Fruit fly (Drosophila melanogaster) whole organism, larva: Measurements from ENCODE around the gene CG10584.

Source experiments
- noc ChIP-seq: fragments of 200-800 bp; sonication (Bioruptor generic); optimal IDR thresholded peaks from 3 replicates; lab custom pipeline; 2019; ENCODE audit warnings: missing biosample characterization, mild to moderate bottlenecking, missing genetic modification characterization, moderate library complexity

CG10584 gene

DNA sequence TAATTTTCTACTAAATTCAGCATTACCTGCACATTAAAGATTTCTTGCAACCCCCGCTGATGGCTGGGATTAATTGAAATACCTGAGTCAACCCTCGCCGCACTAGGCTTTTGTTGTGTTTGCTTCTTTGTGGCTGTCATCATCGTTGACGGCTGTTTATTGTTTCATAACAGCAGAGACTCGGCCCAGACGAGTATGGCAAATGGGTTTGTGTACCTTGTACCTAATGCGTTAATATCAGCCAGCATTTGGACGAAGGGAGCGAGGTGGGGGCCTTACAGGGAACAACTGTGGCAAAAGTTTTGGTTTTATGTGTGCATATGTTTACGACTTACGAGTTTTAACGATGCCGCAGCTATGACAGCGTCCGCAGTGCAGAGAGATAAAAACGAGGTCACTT, 24.7 kb upstream of the CG10584 start:
- no peak for TF ChIP-seq noc (tag; lab: Kevin White, UChicago)

DNA sequence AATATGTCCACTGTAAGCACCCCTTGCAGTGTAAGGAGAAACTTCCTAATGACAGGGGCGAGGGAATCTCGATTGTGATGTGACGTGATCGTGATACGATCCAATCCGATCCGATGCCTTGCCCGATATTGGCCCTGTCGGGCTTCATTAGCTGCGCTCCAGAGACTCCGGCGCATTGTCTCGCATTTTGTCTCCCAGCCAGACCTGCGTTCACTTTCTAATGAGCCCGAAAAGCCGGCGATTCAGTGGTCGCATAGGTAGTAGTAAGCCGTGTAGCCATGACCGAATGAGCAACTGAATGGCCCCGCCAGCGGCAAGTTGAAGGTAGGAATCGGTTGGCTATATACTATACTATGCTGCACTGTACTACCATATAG, 23.7 kb upstream of the CG10584 start:
- no peak for TF ChIP-seq noc (tag; lab: Kevin White, UChicago)

DNA sequence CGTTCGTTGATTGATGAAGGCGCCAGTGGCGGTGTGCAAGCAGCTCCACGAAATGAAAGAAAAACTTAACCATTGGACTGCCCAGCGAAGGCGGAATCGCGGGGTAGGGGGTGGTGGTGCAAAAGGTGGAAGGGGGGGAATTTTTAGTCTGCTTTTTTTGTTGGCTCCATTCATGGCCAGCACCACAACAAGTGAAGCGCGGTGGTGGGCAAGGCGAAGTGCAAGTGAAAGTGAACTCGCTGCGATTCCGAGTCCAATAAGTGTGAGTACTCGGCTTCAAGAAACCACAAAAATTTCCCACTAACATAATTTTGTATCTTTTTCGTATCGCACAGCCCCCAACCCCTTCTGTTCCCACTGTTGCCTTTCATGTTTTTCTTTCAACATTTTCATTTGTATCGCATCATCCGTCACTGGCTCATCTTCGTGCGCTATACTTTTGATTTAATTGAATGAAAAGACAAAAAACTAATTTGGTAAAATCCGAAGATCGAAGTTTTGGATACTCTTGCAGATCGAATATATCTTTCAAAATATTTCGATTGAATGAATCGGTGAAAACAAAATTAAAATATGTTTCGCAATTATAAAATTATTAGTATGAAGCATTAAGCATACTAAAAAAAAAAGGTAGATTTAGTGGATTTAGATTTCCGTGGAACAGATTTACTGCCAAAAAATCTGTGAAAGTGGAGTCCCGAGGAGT, 23.2 kb upstream of the CG10584 start:
- no peak for TF ChIP-seq noc (tag; lab: Kevin White, UChicago)

DNA sequence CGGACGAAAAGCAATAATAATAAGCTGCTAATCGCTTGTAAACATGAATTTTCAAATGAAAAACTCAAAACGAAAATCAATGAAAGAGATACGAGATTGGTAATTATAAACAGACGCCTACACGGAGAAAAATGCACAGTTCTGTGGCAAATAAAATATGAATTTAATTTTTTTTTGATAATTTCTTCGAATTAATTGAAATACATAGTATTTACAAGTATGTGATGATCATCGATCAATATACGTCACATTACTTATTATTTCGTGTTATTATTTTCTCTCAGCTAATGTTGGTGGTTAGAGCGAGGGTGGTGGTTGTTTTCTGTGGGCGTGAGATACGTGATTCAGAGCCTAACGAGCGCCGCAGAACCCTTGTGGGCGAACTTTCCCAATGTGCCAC, 22.6 kb upstream of the CG10584 start:
- no peak for TF ChIP-seq noc (tag; lab: Kevin White, UChicago)

DNA sequence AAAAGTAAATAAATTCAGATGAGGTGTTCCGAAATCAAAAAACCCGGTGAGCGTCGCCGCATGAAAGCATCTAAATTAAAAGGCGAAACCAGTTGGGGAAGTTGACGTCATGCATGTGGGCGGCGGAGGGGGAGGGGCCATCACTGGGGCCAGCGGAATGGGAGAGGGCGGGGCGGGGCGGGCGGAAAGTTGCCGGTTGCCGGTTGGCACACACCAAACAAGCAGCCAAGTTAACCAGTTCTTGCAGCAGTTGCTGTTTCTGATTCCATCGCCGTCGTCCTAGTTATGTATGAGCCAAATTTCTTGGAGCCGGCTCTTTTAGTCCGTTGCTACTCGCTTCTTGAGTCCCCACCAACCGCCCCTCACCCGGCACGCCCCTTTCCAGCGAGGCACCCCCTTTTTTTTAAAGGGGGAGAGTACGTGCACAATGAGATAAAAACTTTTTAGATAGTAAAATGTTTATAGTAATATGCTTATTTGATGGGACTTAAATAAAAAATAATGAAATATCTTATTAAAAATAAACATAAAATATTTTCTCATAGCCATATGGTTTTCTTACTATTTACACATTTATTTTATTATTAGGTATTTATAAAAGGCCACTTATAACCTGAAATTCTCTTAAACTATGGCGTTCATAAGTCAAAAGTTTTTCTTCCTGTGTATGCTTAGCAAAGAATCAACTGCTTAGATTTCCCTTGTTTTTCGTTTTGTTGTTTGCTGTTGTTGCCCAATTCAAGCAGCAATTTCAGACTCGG, 21.2 kb upstream of the CG10584 start:
- TF ChIP-seq noc (tag; lab: Kevin White, UChicago) = no peak

DNA sequence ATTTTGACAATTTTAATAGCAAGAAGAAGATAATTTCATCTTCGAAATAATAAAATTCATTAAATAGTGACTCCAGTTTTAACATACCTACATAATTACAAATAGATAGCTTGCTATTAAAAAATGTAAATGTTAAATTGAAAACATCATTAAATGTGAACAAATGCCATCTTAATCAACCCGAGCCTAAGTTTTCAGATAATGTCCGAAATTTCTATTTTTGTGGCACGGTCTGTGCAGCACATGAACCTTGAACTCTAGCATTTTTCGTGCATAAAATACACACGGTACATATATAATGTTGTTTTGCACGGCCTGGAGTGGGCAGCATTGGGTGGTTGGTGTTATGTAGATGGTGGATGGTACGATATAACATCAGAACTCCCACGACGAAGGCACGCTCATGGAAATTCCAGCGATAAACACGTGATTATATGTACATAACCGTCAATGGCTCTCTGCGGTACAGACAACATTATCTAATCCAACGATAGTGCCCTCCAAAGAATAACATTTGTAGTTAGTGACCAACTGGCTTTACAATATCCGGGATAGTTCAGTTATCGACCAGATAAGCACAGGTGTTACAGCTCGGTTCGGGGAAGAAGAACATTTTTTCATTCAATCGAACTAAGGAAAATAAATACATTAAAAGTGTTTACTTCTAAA, 19.0 kb upstream of the CG10584 start:
- TF ChIP-seq noc (tag; lab: Kevin White, UChicago) = no peak

DNA sequence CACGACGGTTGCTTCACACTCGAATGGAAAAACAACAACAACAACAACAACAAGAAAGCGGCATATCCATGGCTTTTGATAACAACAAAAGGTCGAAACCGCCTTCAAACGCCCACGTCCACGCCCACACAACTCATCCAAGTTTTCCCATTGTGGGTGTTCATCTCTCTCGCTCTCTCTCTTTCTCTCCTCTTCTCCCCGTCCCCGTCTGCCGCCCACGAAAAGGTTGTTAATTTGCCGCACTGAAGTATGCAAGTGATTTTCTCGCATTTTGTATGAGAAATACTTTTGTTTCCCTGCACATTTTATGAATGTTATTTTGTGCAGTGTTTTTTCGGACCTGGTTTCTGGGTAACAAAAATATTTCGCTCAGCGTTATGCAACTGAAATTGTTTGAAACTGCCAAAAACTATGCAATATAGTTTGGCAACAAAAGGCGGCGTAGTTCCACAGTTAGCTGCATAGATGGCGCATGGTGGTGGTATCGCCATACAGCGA, 18.3 kb upstream of the CG10584 start:
- no peak for TF ChIP-seq noc (tag; lab: Kevin White, UChicago)

DNA sequence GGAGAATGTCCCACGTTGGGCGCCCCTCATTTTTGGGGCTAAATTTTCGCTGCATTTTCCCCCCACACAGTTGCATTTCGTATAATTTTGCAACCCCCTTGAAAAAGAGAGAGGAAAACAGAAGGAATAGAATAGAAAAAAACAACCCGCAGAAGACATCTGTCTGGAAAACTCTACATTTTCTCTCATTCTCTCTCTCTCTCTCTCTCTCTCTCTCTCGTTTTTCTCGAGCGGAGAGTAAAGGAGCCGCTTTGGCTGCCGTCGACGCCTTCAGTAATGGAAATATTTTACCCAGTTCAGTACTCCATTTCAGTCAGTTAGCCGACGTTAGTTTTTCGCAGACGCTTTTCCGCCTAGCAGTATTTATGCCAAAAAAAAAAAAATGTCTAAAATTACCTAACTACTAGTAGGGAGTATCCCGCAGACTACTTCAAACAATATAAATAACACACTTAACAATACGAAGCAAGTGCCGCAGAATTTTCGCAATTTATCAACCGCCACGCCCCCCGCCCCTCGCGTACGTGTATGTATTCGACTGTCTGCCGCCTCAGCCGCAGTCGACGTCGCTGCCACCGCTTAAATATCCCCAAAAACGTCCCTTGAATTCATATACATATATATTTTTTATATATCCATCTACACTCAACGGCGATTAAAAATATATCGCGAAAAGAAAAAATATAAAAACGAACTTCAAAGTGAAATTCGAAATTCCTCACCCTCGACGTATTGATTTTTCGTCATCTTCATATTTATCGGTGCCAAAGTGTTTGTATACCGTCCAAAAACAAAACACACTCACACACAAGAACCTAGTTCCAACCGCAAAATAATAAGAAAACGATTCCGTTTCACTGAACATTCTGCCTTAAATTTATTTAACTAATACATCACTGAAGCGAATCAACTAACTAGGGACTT, 16.8 kb upstream of the CG10584 start:
- TF ChIP-seq noc (tag; lab: Kevin White, UChicago) = no peak

DNA sequence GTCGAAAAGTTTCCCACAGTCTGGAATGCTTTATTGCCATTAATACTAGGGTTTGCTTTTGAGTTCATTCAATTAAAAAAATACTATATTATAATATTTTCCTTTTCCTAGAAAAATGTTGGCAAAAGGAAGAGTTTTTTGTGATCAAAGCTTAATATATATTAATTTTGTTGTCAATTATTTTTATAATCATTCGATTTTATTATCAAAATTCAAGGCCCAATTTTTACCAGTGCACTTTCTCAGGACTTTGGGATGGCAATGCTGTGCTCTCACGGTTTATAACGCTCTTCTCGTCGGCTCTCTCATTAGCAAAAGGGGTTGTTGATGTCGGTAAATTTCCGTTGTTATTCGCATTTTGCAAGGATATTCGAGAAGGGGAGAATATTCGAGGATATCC, 15.9 kb upstream of the CG10584 start:
- TF ChIP-seq noc (tag; lab: Kevin White, UChicago) = no peak

DNA sequence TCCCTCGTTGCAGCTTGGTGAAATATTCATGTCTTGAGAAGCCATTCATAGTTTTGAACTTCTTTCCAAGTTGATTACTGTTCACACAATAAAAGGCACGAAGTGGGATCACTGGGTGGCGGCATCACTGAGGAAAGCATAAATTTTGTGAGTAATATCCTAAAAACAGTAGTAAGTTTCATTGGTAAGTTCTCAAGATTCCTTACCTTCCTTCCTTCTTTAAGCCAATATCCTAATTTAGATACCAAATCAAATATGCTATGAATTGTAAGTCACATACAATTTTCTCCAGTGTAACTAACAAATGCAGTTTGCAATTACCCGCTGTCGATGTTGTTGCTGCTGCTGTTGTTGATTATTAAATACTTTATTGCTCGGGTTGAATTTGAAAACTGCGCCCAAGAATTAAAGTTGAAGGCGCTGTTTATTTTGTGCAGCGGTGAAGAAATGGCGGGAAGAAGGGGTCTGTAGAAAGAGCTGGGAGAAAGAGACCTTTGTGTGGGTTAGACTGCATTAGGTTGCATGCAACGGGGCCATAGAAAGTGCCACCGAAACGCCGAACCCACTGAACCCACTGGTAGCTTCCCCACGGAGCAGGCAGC, 15.0 kb upstream of the CG10584 start:
- TF ChIP-seq noc (tag; lab: Kevin White, UChicago) = no peak

DNA sequence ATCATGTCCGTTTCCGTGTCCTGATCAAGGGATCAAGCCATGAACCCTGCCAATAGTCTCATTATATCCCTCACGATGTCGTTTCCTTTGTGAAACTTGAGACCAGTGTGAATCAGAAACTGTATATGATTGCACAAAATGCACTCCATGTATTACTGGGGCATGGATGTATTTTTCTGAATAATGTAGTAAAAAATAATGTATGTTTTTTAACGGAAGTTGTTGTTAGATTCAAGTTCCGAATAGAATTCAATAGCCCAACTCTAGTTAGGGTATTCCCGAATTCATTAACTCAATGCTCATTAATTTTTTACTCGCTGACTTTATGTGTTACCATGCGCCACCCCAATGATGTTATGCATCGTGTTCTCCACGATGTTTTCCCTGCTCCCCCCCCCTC, 13.6 kb upstream of the CG10584 start:
- TF ChIP-seq noc (tag; lab: Kevin White, UChicago) = no peak

DNA sequence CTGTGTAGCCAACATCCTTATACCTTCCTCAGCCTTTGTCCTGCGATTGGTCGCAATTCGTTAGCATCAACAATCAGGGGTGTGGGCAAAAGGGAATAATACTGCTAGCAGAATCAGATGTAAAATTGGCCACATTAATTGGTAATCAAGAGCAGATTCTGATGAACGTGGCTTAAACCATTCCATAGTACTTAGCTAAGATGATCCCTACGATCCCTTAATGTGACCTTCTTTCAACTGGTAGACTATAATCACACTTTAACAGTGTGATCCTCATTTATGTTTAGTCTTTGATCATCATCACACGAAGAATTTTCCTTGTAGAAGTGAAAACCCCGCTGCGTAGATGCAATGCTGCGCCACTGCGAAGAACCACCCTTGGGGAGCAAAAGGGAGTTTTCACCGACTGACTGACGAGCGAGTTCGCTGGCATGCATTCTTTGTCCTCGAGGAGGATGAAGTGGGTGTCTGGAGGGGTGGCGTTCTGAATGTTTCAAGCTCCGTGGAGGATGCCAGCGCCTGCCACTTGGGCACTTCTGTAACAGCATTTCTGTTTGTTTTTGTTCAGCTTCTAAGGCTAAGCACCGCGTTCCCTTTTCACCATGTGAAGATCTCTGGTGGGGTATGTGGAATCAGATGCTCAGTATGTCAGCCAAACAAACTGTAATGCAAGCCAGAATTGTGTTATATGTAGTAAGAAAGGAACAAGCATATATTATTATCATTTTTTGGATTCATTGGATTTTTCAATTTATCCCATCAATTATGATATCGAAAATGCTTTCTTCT, 12.9 kb upstream of the CG10584 start:
- TF ChIP-seq noc (tag; lab: Kevin White, UChicago) = no peak

DNA sequence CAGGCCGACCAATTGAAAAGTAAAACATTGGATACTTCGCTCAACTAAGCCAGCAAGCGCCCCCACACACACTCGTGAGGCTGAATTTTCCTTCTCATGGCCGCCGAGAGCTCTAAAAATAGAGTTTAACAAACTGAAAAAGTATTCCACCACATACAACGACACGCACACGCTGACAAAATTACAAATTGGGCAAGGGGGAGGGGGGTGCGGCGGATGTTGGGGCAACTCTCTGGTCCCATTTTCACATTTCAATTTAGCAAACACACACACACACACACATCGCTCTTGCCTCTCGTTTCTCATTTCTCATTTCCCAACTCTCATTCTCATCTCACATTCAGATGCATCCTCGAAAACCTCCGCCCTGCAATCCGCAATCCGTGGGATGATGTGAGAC, 12.3 kb upstream of the CG10584 start:
- no peak for TF ChIP-seq noc (tag; lab: Kevin White, UChicago)
